Worm (Caenorhabditis elegans) whole organism, L1 larva: ENCODE results near the gene F39E9.6.

ENCODE experiments used
- alr-1 ChIP-seq: fragments of 200-800 bp; sonication (Bioruptor generic); optimal IDR thresholded peaks from 2 replicates; lab custom pipeline; 2018; ENCODE audit warnings: borderline replicate concordance, mild to moderate bottlenecking, missing genetic modification characterization, missing compliant biosample characterization
- aly-2 ChIP-seq: fragments of 150-350 bp; optimal IDR thresholded peaks from 2 replicates; lab custom pipeline; 2014; ENCODE audit warnings: missing biosample characterization, missing genetic modification characterization
- ama-1 ChIP-seq: fragments of 150-350 bp; optimal IDR thresholded peaks from 2 replicates; lab custom pipeline; 2014
- ceh-90 ChIP-seq: sonication (generic microtip); optimal IDR thresholded peaks from 2 replicates; lab custom pipeline; 2016; ENCODE audit warnings: missing genetic modification characterization, missing compliant biosample characterization
- elt-3 ChIP-seq, 6 experiments: fragments of 150-350 bp in 1 of 6; sonication (generic microtip); optimal IDR thresholded peaks; 2 replicates each; lab custom pipeline; 2017 to 2018; ENCODE audit warnings: missing biosample characterization in 6 of 6, missing genetic modification characterization in 6 of 6, inconsistent platforms in 1 of 6
- fos-1 ChIP-seq: fragments of 150-350 bp; optimal IDR thresholded peaks from 2 replicates; lab custom pipeline; 2014; ENCODE audit warnings: missing biosample characterization, missing genetic modification characterization
- grh-1 ChIP-seq: fragments of 200-800 bp; sonication (Bioruptor generic); IDR thresholded peaks from 2 replicates; pipeline ENCODE4 v1.3.6; 2022; ENCODE audit warnings: missing genetic modification reagents, missing genetic modification characterization, missing compliant biosample characterization
- lin-39 ChIP-seq: fragments of 150-350 bp; optimal IDR thresholded peaks from 2 replicates; lab custom pipeline; 2014; ENCODE audit warnings: missing biosample characterization, missing genetic modification reagents, missing genetic modification characterization
- tlp-1 ChIP-seq: fragments of 150-350 bp; optimal IDR thresholded peaks from 2 replicates; lab custom pipeline; 2014; ENCODE audit warnings: missing biosample characterization, missing genetic modification characterization
- unc-86 ChIP-seq: sonication (generic microtip); optimal IDR thresholded peaks from 2 replicates; lab custom pipeline; 2016; ENCODE audit warnings: missing genetic modification characterization, missing compliant biosample characterization
- zag-1 ChIP-seq: fragments of 150-350 bp; optimal IDR thresholded peaks from 2 replicates; lab custom pipeline; 2014; ENCODE audit warnings: missing biosample characterization, missing genetic modification characterization

DNA sequence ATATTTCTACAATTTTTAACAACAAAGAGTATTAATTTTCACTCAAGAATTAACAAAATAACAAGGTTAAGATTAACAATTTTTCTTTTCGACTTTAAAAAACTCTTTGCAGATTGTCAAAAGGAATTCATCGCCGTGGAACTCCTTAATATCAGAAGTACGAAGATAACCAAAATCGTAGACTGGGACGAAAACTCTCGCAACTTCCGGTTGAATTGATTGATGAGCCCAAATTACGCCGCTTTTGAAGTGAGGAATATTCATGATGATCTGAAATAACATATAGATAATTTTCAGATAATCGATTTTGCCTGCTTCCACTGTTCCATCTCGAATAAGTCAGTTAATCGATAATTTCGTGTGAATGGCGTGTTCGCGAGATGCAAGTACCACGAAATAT lies 30.4 kb upstream of the F39E9.6 start, which contains the start of gene F14D2.15:
- TF ChIP-seq ama-1 (lab: Kevin White, UChicago) (no peak), unc-86 (tag; lab: Kevin White, UChicago) (no peak), fos-1 (no peak), aly-2 (tag; lab: Kevin White, UChicago) (no peak), lin-39 (tag; lab: Kevin White, UChicago) (no peak), ceh-90 (tag; lab: Kevin White, UChicago) (no peak), elt-3 (tag; optimal IDR thresholded peaks at IDR 0.05; lab: Kevin White, UChicago) (no peak), tlp-1 (no peak), grh-1 (GFP tag; lab: Robert Waterston, UW) (no peak), zag-1 (no peak), alr-1 (tag; lab: Kevin White, UChicago) (no peak)
